Fruit fly (Drosophila melanogaster): ENCODE measurements around the gene Ns3.

Gene Ns3

DNA sequence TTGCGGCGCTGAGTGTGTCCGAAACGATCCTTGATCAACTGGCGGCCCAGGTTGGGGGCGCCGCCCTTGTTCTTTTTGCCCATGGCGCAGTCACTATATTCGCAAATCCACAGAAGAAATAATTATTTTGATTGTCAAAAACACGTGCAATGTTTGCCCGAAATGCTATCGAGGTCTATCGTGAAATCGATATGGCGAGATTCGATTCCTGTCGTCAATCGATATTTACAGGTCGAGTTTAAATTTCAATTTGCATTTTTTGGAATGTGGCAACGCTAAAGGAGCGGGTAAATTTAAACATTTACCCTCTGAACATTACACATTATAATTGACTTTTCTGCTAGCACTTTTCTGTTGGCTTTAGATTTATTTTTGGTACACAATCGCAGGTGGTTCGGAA is at the start of gene Ns3 (continued):
- TF ChIP-seq yki (optimal IDR thresholded peaks at IDR 0.05): no peak
- TF ChIP-seq CG10267 (tag; optimal IDR thresholded peaks at IDR 0.05): peak; percentile 48
- no peak for TF ChIP-seq aop (GFP tag; IDR thresholded peaks at IDR 0.05)
- no peak for TF ChIP-seq mam (GFP tag; optimal IDR thresholded peaks at IDR 0.05)
- peak; percentile 92 for TF ChIP-seq Bgb (GFP tag; IDR thresholded peaks at IDR 0.05; ENCODE audit: partially characterized antibody)
- no peak for TF ChIP-seq E2f1 (GFP tag; IDR thresholded peaks at IDR 0.05)
- no peak for TF ChIP-seq Jarid2 (GFP tag; optimal IDR thresholded peaks at IDR 0.05)
- no peak for TF ChIP-seq Bteb2 (GFP tag; optimal IDR thresholded peaks at IDR 0.05)
- TF ChIP-seq CG31365 (tag; optimal IDR thresholded peaks at IDR 0.05): no peak
- TF ChIP-seq ttk (GFP tag; IDR thresholded peaks at IDR 0.05): no peak
- TF ChIP-seq rib (GFP tag; IDR thresholded peaks at IDR 0.05): no peak
- TF ChIP-seq nau (GFP tag; optimal IDR thresholded peaks at IDR 0.05): no peak
- no peak for TF ChIP-seq sqz (GFP tag; optimal IDR thresholded peaks at IDR 0.05)
- TF ChIP-seq ara (GFP tag; IDR thresholded peaks at IDR 0.05): no peak
- no peak for TF ChIP-seq CG17361 (GFP tag; IDR thresholded peaks at IDR 0.05)
- TF ChIP-seq HLH4C (GFP tag; IDR thresholded peaks at IDR 0.05; ENCODE audit: partially characterized antibody): peak; percentile 94
- no peak for TF ChIP-seq CG13624 (GFP tag; optimal IDR thresholded peaks at IDR 0.05)
- TF ChIP-seq ken (GFP tag; IDR thresholded peaks at IDR 0.05): no peak
- TF ChIP-seq CG10543 (GFP tag; optimal IDR thresholded peaks at IDR 0.05): no peak
- no peak for TF ChIP-seq CG3163 (GFP tag; optimal IDR thresholded peaks at IDR 0.05)
- no peak for TF ChIP-seq z (GFP tag; IDR thresholded peaks at IDR 0.05)
- no peak for TF ChIP-seq B-H1 (GFP tag; IDR thresholded peaks at IDR 0.05)
- TF ChIP-seq jing (GFP tag; optimal IDR thresholded peaks at IDR 0.05): no peak
- TF ChIP-seq Sin3A (optimal IDR thresholded peaks at IDR 0.05): peak; percentile 32
- no peak for TF ChIP-seq CG8944 (GFP tag; optimal IDR thresholded peaks at IDR 0.05)
- TF ChIP-seq CG31388 (GFP tag; optimal IDR thresholded peaks at IDR 0.05): no peak
- TF ChIP-seq kah (GFP tag; optimal IDR thresholded peaks at IDR 0.05): no peak
- TF ChIP-seq CG4854 (GFP tag; optimal IDR thresholded peaks at IDR 0.05): no peak
- TF ChIP-seq CG8765 (GFP tag; IDR thresholded peaks at IDR 0.05): no peak
- no peak for TF ChIP-seq ash1 (GFP tag; optimal IDR thresholded peaks at IDR 0.05)
- peak; percentile 2 for TF ChIP-seq CG15479 (GFP tag; optimal IDR thresholded peaks at IDR 0.05)
- no peak for TF ChIP-seq CG6683 (GFP tag; optimal IDR thresholded peaks at IDR 0.05)
- no peak for TF ChIP-seq CG4328 (GFP tag; optimal IDR thresholded peaks at IDR 0.05)
- TF ChIP-seq tx (GFP tag; optimal IDR thresholded peaks at IDR 0.05): no peak
- no peak for TF ChIP-seq sens-2 (GFP tag; IDR thresholded peaks at IDR 0.05)
- no peak for TF ChIP-seq emc (GFP tag; optimal IDR thresholded peaks at IDR 0.05)
- peak; percentile 82 for TF ChIP-seq CG16813 (GFP tag; IDR thresholded peaks at IDR 0.05; ENCODE audit: partially characterized antibody)
- no peak for TF ChIP-seq CG15696 (tag; optimal IDR thresholded peaks at IDR 0.05)
- no peak for TF ChIP-seq NC2β (GFP tag; optimal IDR thresholded peaks at IDR 0.05)
- peak; percentile 77; the same call in 2 of the 3 replicates for TF ChIP-seq mld (GFP tag; IDR thresholded peaks at IDR 0.05; ENCODE audit: partially characterized antibody)
- TF ChIP-seq Doc2 (GFP tag; IDR thresholded peaks at IDR 0.05): no peak
- no peak for TF ChIP-seq CG8388 (GFP tag; optimal IDR thresholded peaks at IDR 0.05)
- no peak for TF ChIP-seq Meics (GFP tag; optimal IDR thresholded peaks at IDR 0.05)
- TF ChIP-seq ac (GFP tag; optimal IDR thresholded peaks at IDR 0.05): no peak
- no peak for TF ChIP-seq CG10654 (GFP tag; optimal IDR thresholded peaks at IDR 0.05)
- no peak for TF ChIP-seq btn (GFP tag; optimal IDR thresholded peaks at IDR 0.05)
- no peak for TF ChIP-seq Hey (tag; optimal IDR thresholded peaks at IDR 0.05)
- peak; percentile 54 for TF ChIP-seq cwo (GFP tag; optimal IDR thresholded peaks at IDR 0.05)
- TF ChIP-seq crp (GFP tag; optimal IDR thresholded peaks at IDR 0.05): peak in 1 of 2 experiments; percentile 37
- peak; percentile 95 for TF ChIP-seq CG13287 (GFP tag; IDR thresholded peaks at IDR 0.05; ENCODE audit: partially characterized antibody)
- no peak for TF ChIP-seq CG12219 (GFP tag; optimal IDR thresholded peaks at IDR 0.05)
- TF ChIP-seq ato (GFP tag; IDR thresholded peaks at IDR 0.05; ENCODE audit: partially characterized antibody): peak; percentile 87

Measured in whole organism, embryonic.